Worm (Caenorhabditis elegans) whole organism, young adult: ENCODE measurements around the gene srx-2.

ENCODE experiments used
- efl-1 ChIP-seq: fragments of 150-350 bp; optimal IDR thresholded peaks from 2 replicates; lab custom pipeline; 2014; ENCODE audit warnings: missing biosample characterization, missing genetic modification reagents, missing genetic modification characterization
- him-1 ChIP-seq: sonication (generic microtip); optimal IDR thresholded peaks from 2 replicates; lab custom pipeline; 2016; ENCODE audit warnings: missing genotype, missing genetic modification reagents, missing genetic modification characterization, missing compliant biosample characterization
- hmg-1.2 ChIP-seq: fragments of 200-800 bp; sonication (Bioruptor generic); IDR thresholded peaks from 2 replicates; pipeline ENCODE4 v1.3.6; 2022; ENCODE audit warnings: missing genetic modification reagents, missing genetic modification characterization, missing compliant biosample characterization
- lag-1 ChIP-seq: fragments of 200-800 bp; sonication (Bioruptor generic); IDR thresholded peaks from 2 replicates; pipeline ENCODE4 v1.3.6; 2022; ENCODE audit warnings: missing genetic modification reagents, missing genetic modification characterization, missing compliant biosample characterization
- mxl-1 ChIP-seq: sonication (generic microtip); optimal IDR thresholded peaks from 2 replicates; lab custom pipeline; 2016; ENCODE audit warnings: missing genetic modification characterization, missing compliant biosample characterization

- no peak for TF ChIP-seq hmg-1.2 (GFP tag; lab: Robert Waterston, UW)
- no peak for TF ChIP-seq him-1 (tag; lab: Kevin White, UChicago)
- no peak for TF ChIP-seq efl-1 (GFP tag; lab: Kevin White, UChicago)
- no peak for TF ChIP-seq mxl-1 (tag; lab: Kevin White, UChicago)
- no peak for TF ChIP-seq lag-1
Measured at ce11 chrV:9058627-9059026, 49.4 kb downstream of the srx-2 start, which contains the start of gene C25E10.11.
